Worm (Caenorhabditis elegans): ENCODE data around the gene Y55F3AR.2.
A peak's percentile ranks its signal among the peaks of the same experiment; 100 is the strongest.

Gene Y55F3AR.2

DNA sequence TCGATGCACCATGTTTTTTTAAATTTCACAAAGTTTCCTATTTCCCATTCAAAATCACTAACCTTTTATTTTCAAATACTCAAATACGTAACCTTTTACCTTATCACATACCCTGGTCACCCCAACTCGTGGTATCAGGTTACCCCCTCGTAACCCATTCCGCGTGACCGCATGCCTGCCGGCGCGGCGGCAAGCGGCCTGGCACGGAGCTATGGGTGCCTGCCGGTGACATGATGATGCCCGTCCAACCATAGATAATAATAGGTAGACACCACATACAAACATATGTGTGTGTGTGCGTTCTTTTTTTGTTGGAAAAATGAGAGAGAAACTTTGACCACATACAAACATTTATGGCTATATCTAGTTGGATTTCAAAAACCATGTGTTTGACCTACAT lies 28.8 kb upstream of the Y55F3AR.2 start (continued):
- TF ChIP-seq nhr-25 (tag; optimal IDR thresholded peaks at IDR 0.05; ENCODE audit: borderline replicate concordance, insufficient read depth) (no peak), snpc-4 (tag; optimal IDR thresholded peaks at IDR 0.05) (no peak), set-16 (GFP tag; IDR thresholded peaks at IDR 0.05) (peak; percentile 74), zfp-2 (tag; optimal IDR thresholded peaks at IDR 0.05) (no peak), Y75B8A.6 (GFP tag; IDR thresholded peaks at IDR 0.05) (no peak), jun-1 (tag; optimal IDR thresholded peaks at IDR 0.05) (no peak), lin-38 (GFP tag; IDR thresholded peaks at IDR 0.05) (no peak), lir-3 (tag; optimal IDR thresholded peaks at IDR 0.05) (no peak), unc-62 (GFP tag; optimal IDR thresholded peaks at IDR 0.05 in 1 of 2) (no peak), unc-62 (tag; optimal IDR thresholded peaks at IDR 0.05) (no peak), ZK337.2 (GFP tag; IDR thresholded peaks at IDR 0.05) (no peak), F37D6.2 (tag; optimal IDR thresholded peaks at IDR 0.05) (no peak), hmg-1.1 (GFP tag; IDR thresholded peaks at IDR 0.05) (no peak), ces-1 (GFP tag; optimal IDR thresholded peaks at IDR 0.05) (no peak), gei-8 (GFP tag; optimal IDR thresholded peaks at IDR 0.05) (no peak), nhr-237 (tag; optimal IDR thresholded peaks at IDR 0.05) (no peak), F44E2.7 (GFP tag; IDR thresholded peaks at IDR 0.05) (no peak), nhr-42 (GFP tag; IDR thresholded peaks at IDR 0.05) (no peak), spr-3 (GFP tag; optimal IDR thresholded peaks at IDR 0.05) (peak; percentile 3), dve-1 (tag; optimal IDR thresholded peaks at IDR 0.05; ENCODE audit: insufficient read depth) (peak; percentile 76), ceh-20 (GFP tag; IDR thresholded peaks at IDR 0.05) (no peak), ceh-44 (GFP tag; IDR thresholded peaks at IDR 0.05) (no peak), zag-1 (tag; optimal IDR thresholded peaks at IDR 0.05) (no peak), unc-39 (tag; optimal IDR thresholded peaks at IDR 0.05) (no peak), nhr-11 (tag; optimal IDR thresholded peaks at IDR 0.05) (peak; percentile 15), vab-7 (GFP tag; IDR thresholded peaks at IDR 0.05) (no peak), mxl-2 (GFP tag; conservative IDR thresholded peaks at IDR 0.05) (no peak), rbr-2 (tag; optimal IDR thresholded peaks at IDR 0.05) (no peak), aha-1 (tag) (no peak), aly-2 (tag; optimal IDR thresholded peaks at IDR 0.05) (no peak), nhr-10 (tag; optimal IDR thresholded peaks at IDR 0.05) (no peak), sdz-12 (GFP tag; optimal IDR thresholded peaks at IDR 0.05) (no peak), Y48G9A.11 (GFP tag; IDR thresholded peaks at IDR 0.05) (no peak), nhr-102 (tag; optimal IDR thresholded peaks at IDR 0.05) (peak; percentile 31), ceh-62 (tag; optimal IDR thresholded peaks at IDR 0.05) (no peak), pqm-1 (tag; optimal IDR thresholded peaks at IDR 0.05) (no peak), lin-39 (tag; optimal IDR thresholded peaks at IDR 0.05) (no peak), skn-1 (tag; optimal IDR thresholded peaks at IDR 0.05) (no peak), arid-1 (GFP tag; conservative IDR thresholded peaks at IDR 0.05) (no peak), snpc-1.2 (GFP tag; IDR thresholded peaks at IDR 0.05) (no peak), dmd-8 (GFP tag; IDR thresholded peaks at IDR 0.05) (no peak), ctbp-1 (GFP tag; IDR thresholded peaks at IDR 0.05) (no peak), hif-1 (tag; optimal IDR thresholded peaks at IDR 0.05) (peak in 1 of 2 experiments; percentile 52), R02D3.7 (tag; optimal IDR thresholded peaks at IDR 0.05) (no peak), nhr-41 (GFP tag; IDR thresholded peaks at IDR 0.05) (0 out of 2 replicates have a peak, but pooled peaks have one; percentile 39), lin-1 (GFP tag; IDR thresholded peaks at IDR 0.05) (no peak), nhr-6 (tag; optimal IDR thresholded peaks at IDR 0.05) (no peak), nhr-28 (tag; optimal IDR thresholded peaks at IDR 0.05) (no peak), dpl-1 (GFP tag; optimal IDR thresholded peaks at IDR 0.05) (no peak), egl-43 (GFP tag; IDR thresholded peaks at IDR 0.05) (0 out of 2 replicates have a peak, but pooled peaks have one; percentile 47), D1046.2 (GFP tag; IDR thresholded peaks at IDR 0.05) (no peak), duxl-1 (tag; optimal IDR thresholded peaks at IDR 0.05; ENCODE audit: poor library complexity) (peak; percentile 9), mes-2 (tag; optimal IDR thresholded peaks at IDR 0.05; ENCODE audit: poor library complexity, severe bottlenecking) (no peak)
